Worm (Caenorhabditis elegans) whole organism, young adult: ENCODE measurements around the gene Y39A1A.24.

ENCODE experiments used
- F23B12.7 ChIP-seq: sonication (generic microtip); optimal IDR thresholded peaks from 2 replicates; lab custom pipeline; 2017; ENCODE audit warnings: missing genetic modification characterization, mild to moderate bottlenecking, missing compliant biosample characterization, antibody characterized with exemption, moderate library complexity; ENCODE audit not compliant: insufficient read depth
- F39B2.1 ChIP-seq: fragments of 200-800 bp; sonication (Bioruptor generic); IDR thresholded peaks from 2 replicates; pipeline ENCODE4 v1.3.6; 2022; ENCODE audit warnings: missing genetic modification reagents, missing genetic modification characterization, missing compliant biosample characterization
- F49E8.2 ChIP-seq: sonication (generic microtip); optimal IDR thresholded peaks from 3 replicates; lab custom pipeline; 2017; ENCODE audit warnings: missing genetic modification characterization, mild to moderate bottlenecking, missing compliant biosample characterization, antibody characterized with exemption, moderate library complexity; ENCODE audit not compliant: insufficient read depth
- F52B5.7 ChIP-seq: sonication (generic microtip); optimal IDR thresholded peaks from 2 replicates; lab custom pipeline; 2016; ENCODE audit warnings: mild to moderate bottlenecking, missing genetic modification characterization, missing compliant biosample characterization
- Y67H2A.10 ChIP-seq: fragments of 200-800 bp; sonication (Bioruptor generic); conservative IDR thresholded peaks from 2 replicates; pipeline ENCODE4 v1.3.6; 2022; ENCODE audit warnings: missing genetic modification reagents, missing genetic modification characterization, missing compliant biosample characterization
- Y95B8A.8 ChIP-seq: fragments of 200-800 bp; sonication (Bioruptor generic); IDR thresholded peaks from 2 replicates; pipeline ENCODE4 v1.3.6; 2022; ENCODE audit warnings: missing genetic modification reagents, missing genetic modification characterization, missing compliant biosample characterization
- attf-5 ChIP-seq: fragments of 200-800 bp; sonication (Bioruptor generic); optimal IDR thresholded peaks from 2 replicates; lab custom pipeline; 2018; ENCODE audit warnings: mild to moderate bottlenecking, missing genetic modification characterization, missing compliant biosample characterization
- attf-6 ChIP-seq: fragments of 200-800 bp; sonication (Bioruptor generic); IDR thresholded peaks from 2 replicates; pipeline ENCODE4 v1.3.6; 2022; ENCODE audit warnings: missing genetic modification reagents, missing genetic modification characterization, missing compliant biosample characterization
- ccch-3 ChIP-seq: fragments of 200-800 bp; sonication (Bioruptor generic); optimal IDR thresholded peaks from 2 replicates; lab custom pipeline; 2018; ENCODE audit warnings: mild to moderate bottlenecking, missing genetic modification characterization, missing compliant biosample characterization
- cebp-1 ChIP-seq, 2 experiments: fragments of 200-800 bp in 1 of 2; sonication (Bioruptor generic) in 1 of 2; sonication (generic microtip) in 1 of 2; IDR thresholded peaks in 1 of 2; optimal IDR thresholded peaks in 1 of 2; 2 replicates each; pipeline versions ENCODE4 v1.3.6 to Lab custom; 2017 to 2022; ENCODE audit warnings: missing compliant biosample characterization in 2 of 2, missing genetic modification characterization in 2 of 2, mild to moderate bottlenecking in 1 of 2, missing genetic modification reagents in 1 of 2, moderate library complexity in 1 of 2
- ceh-27 ChIP-seq: fragments of 200-800 bp; sonication (Bioruptor generic); optimal IDR thresholded peaks from 2 replicates; lab custom pipeline; 2018; ENCODE audit warnings: mild to moderate bottlenecking, missing genetic modification characterization, moderate library complexity, missing compliant biosample characterization
- ceh-40 ChIP-seq: fragments of 200-800 bp; sonication (Bioruptor generic); IDR thresholded peaks from 2 replicates; pipeline ENCODE4 v1.3.6; 2022; ENCODE audit warnings: missing genetic modification characterization, missing compliant biosample characterization
- ceh-58 ChIP-seq: fragments of 200-800 bp; sonication (Bioruptor generic); IDR thresholded peaks from 2 replicates; pipeline ENCODE4 v1.3.6; 2022; ENCODE audit warnings: missing genetic modification characterization, missing compliant biosample characterization
- ceh-79 ChIP-seq: sonication (generic microtip); optimal IDR thresholded peaks from 2 replicates; lab custom pipeline; 2017; ENCODE audit warnings: mild to moderate bottlenecking, missing genetic modification characterization, missing compliant biosample characterization
- chd-7 ChIP-seq: sonication (generic microtip); optimal IDR thresholded peaks from 2 replicates; lab custom pipeline; 2016; ENCODE audit warnings: mild to moderate bottlenecking, missing genetic modification characterization, moderate library complexity, missing compliant biosample characterization
- die-1 ChIP-seq: sonication (generic microtip); optimal IDR thresholded peaks from 2 replicates; lab custom pipeline; 2016; ENCODE audit warnings: missing genotype, mild to moderate bottlenecking, missing genetic modification characterization, missing compliant biosample characterization
- efl-1 ChIP-seq: fragments of 150-350 bp; optimal IDR thresholded peaks from 2 replicates; lab custom pipeline; 2014; ENCODE audit warnings: missing biosample characterization, missing genetic modification reagents, missing genetic modification characterization
- egrh-3 ChIP-seq: fragments of 200-800 bp; sonication (Bioruptor generic); IDR thresholded peaks from 2 replicates; pipeline ENCODE4 v1.3.6; 2022; ENCODE audit warnings: missing genetic modification reagents, missing genetic modification characterization, missing compliant biosample characterization
- ekl-4 ChIP-seq: fragments of 200-800 bp; sonication (Bioruptor generic); IDR thresholded peaks from 2 replicates; pipeline ENCODE4 v1.3.6; 2022; ENCODE audit warnings: missing genetic modification reagents, missing genetic modification characterization, missing compliant biosample characterization
- ets-4 ChIP-seq: fragments of 200-800 bp; sonication (Bioruptor generic); optimal IDR thresholded peaks from 2 replicates; lab custom pipeline; 2018; ENCODE audit warnings: mild to moderate bottlenecking, missing genetic modification characterization, missing compliant biosample characterization
- hrde-1 ChIP-seq: sonication (generic microtip); optimal IDR thresholded peaks from 2 replicates; lab custom pipeline; 2016; ENCODE audit warnings: missing genetic modification characterization, mild to moderate bottlenecking, missing compliant biosample characterization, moderate library complexity, missing genotype, missing genetic modification reagents, borderline replicate concordance
- lag-1 ChIP-seq: fragments of 200-800 bp; sonication (Bioruptor generic); IDR thresholded peaks from 2 replicates; pipeline ENCODE4 v1.3.6; 2022; ENCODE audit warnings: missing genetic modification reagents, missing genetic modification characterization, missing compliant biosample characterization
- let-607 ChIP-seq, 2 experiments: fragments of 200-800 bp in 1 of 2; sonication (Bioruptor generic) in 1 of 2; sonication (generic microtip) in 1 of 2; optimal IDR thresholded peaks; 2 replicates each; lab custom pipeline; 2016 to 2018; ENCODE audit warnings: mild to moderate bottlenecking in 2 of 2, missing compliant biosample characterization in 2 of 2, missing genetic modification characterization in 2 of 2, moderate library complexity in 2 of 2, missing genotype in 1 of 2
- lir-1 ChIP-seq: fragments of 200-800 bp; sonication (Bioruptor generic); conservative IDR thresholded peaks from 2 replicates; pipeline ENCODE4 v1.3.6; 2022; ENCODE audit warnings: missing genetic modification reagents, missing genetic modification characterization, missing compliant biosample characterization
- lsy-27 ChIP-seq: sonication (generic microtip); optimal IDR thresholded peaks from 2 replicates; lab custom pipeline; 2017; ENCODE audit warnings: missing genetic modification characterization, mild to moderate bottlenecking, missing compliant biosample characterization, antibody characterized with exemption, missing genotype, borderline replicate concordance; ENCODE audit not compliant: insufficient read depth
- madf-8 ChIP-seq: fragments of 200-800 bp; sonication (Bioruptor generic); conservative IDR thresholded peaks from 2 replicates; pipeline ENCODE4 v1.3.6; 2022; ENCODE audit warnings: missing genetic modification reagents, missing genetic modification characterization, missing compliant biosample characterization
- mel-28 ChIP-seq: sonication (generic microtip); optimal IDR thresholded peaks from 2 replicates; lab custom pipeline; 2016; ENCODE audit warnings: borderline replicate concordance, mild to moderate bottlenecking, missing genetic modification characterization, missing compliant biosample characterization
- nfya-1 ChIP-seq: sonication (generic microtip); optimal IDR thresholded peaks from 2 replicates; lab custom pipeline; 2017; ENCODE audit warnings: antibody characterized with exemption, missing compliant biosample characterization, missing genetic modification characterization, borderline replicate concordance; ENCODE audit not compliant: insufficient read depth
- nfya-2 ChIP-seq: fragments of 200-800 bp; sonication (Bioruptor generic); IDR thresholded peaks from 2 replicates; pipeline ENCODE4 v1.3.6; 2022; ENCODE audit warnings: missing genetic modification reagents, missing genetic modification characterization, missing compliant biosample characterization
- nfyb-1 ChIP-seq: fragments of 200-800 bp; sonication (Bioruptor generic); IDR thresholded peaks from 2 replicates; pipeline ENCODE4 v1.3.6; 2022; ENCODE audit warnings: missing genetic modification reagents, missing genetic modification characterization, missing compliant biosample characterization
- nhr-179 ChIP-seq: sonication (generic microtip); optimal IDR thresholded peaks from 2 replicates; lab custom pipeline; 2016; ENCODE audit warnings: mild to moderate bottlenecking, missing genetic modification characterization, missing compliant biosample characterization
- nhr-90 ChIP-seq: sonication (generic microtip); optimal IDR thresholded peaks from 2 replicates; lab custom pipeline; 2016; ENCODE audit warnings: missing genotype, mild to moderate bottlenecking, missing genetic modification characterization, missing compliant biosample characterization
- rpc-1 ChIP-seq, 2 experiments: fragments of 150-350 bp in 1 of 2; sonication (generic microtip) in 1 of 2; optimal IDR thresholded peaks; 2 replicates each; lab custom pipeline; 2014 to 2018; ENCODE audit warnings: missing biosample characterization in 1 of 2, missing genetic modification characterization in 1 of 2, missing genetic modification reagents in 1 of 2, missing genotype in 1 of 2
- snpc-3.4 ChIP-seq: sonication (generic microtip); optimal IDR thresholded peaks from 2 replicates; lab custom pipeline; 2017; ENCODE audit warnings: missing genetic modification characterization, mild to moderate bottlenecking, missing compliant biosample characterization, antibody characterized with exemption, moderate library complexity, missing genotype, missing genetic modification reagents
- somi-1 ChIP-seq: fragments of 200-800 bp; sonication (Bioruptor generic); optimal IDR thresholded peaks from 2 replicates; lab custom pipeline; 2018; ENCODE audit warnings: mild to moderate bottlenecking, missing genetic modification characterization, missing compliant biosample characterization
- tlf-1 ChIP-seq: fragments of 200-800 bp; sonication (Bioruptor generic); optimal IDR thresholded peaks from 2 replicates; lab custom pipeline; 2018; ENCODE audit warnings: mild to moderate bottlenecking, missing genetic modification characterization, missing compliant biosample characterization
- zfh-2 ChIP-seq: fragments of 200-800 bp; sonication (Bioruptor generic); conservative IDR thresholded peaks from 2 replicates; pipeline ENCODE4 v1.3.6; 2022; ENCODE audit warnings: missing genetic modification reagents, missing genetic modification characterization, missing compliant biosample characterization
- ztf-22 ChIP-seq: fragments of 200-800 bp; sonication (Bioruptor generic); optimal IDR thresholded peaks from 2 replicates; lab custom pipeline; 2018; ENCODE audit warnings: mild to moderate bottlenecking, missing genetic modification characterization, moderate library complexity, missing compliant biosample characterization
- ztf-25 ChIP-seq: fragments of 200-800 bp; sonication (Bioruptor generic); IDR thresholded peaks from 2 replicates; pipeline ENCODE4 v1.3.6; 2022; ENCODE audit warnings: missing genetic modification reagents, missing genetic modification characterization, missing compliant biosample characterization

Y39A1A.24 gene

ce11 chrIII:10629043-10629442 is 16.6 kb downstream of the Y39A1A.24 start, which contains the start of gene swt-4:
Gene swt-4, minus strand, starts transcription at chrIII:10629143.
- TF ChIP-seq nfya-2 (GFP tag; lab: Robert Waterston, UW), result no peak

- TF ChIP-seq mel-28 (tag; lab: Kevin White, UChicago) (no peak), attf-6 (GFP tag; lab: Robert Waterston, UW) (no peak), attf-5 (no peak), ceh-40 (GFP tag; lab: Robert Waterston, UW) (no peak), lsy-27 (tag; lab: Kevin White, UChicago) (no peak), die-1 (tag; lab: Kevin White, UChicago) (no peak), rpc-1 (optimal IDR thresholded peaks at IDR 0.05; lab: Kevin White, UChicago) (no peak), rpc-1 (tag; optimal IDR thresholded peaks at IDR 0.05; lab: Kevin White, UChicago) (no peak), ekl-4 (GFP tag; lab: Robert Waterston, UW) (no peak), ztf-25 (GFP tag; lab: Robert Waterston, UW) (no peak), Y67H2A.10 (no peak), madf-8 (no peak), ets-4 (no peak), F52B5.7 (tag; lab: Kevin White, UChicago) (no peak), hrde-1 (tag; lab: Kevin White, UChicago) (no peak), F23B12.7 (tag; lab: Kevin White, UChicago) (no peak)
Measured at ce11 chrIII:10629795-10630194, 17.4 kb downstream of the Y39A1A.24 start.

ce11 chrIII:10631870-10632509 is 19.6 kb downstream of the Y39A1A.24 start:
- TF ChIP-seq ceh-58 (no peak), F49E8.2 (tag; lab: Kevin White, UChicago) (no peak), Y95B8A.8 (GFP tag; lab: Robert Waterston, UW) (no peak), chd-7 (tag; lab: Kevin White, UChicago) (no peak), ccch-3 (GFP tag; lab: Kevin White, UChicago) (no peak), snpc-3.4 (tag; lab: Kevin White, UChicago) (no peak)
- TF ChIP-seq, all 124 proteins: peak for 0

- TF ChIP-seq attf-6 (GFP tag; lab: Robert Waterston, UW) (no peak), efl-1 (GFP tag; lab: Kevin White, UChicago) (no peak), nhr-179 (tag; lab: Kevin White, UChicago) (no peak), ceh-58 (0 out of 2 replicates have a peak, but pooled peaks have one; percentile 74), lir-1 (GFP tag; lab: Robert Waterston, UW) (no peak), ztf-22 (GFP tag; lab: Kevin White, UChicago) (no peak), let-607 (tag; optimal IDR thresholded peaks at IDR 0.05; lab: Kevin White, UChicago) (no peak), somi-1 (no peak), lag-1 (GFP tag; lab: Robert Waterston, UW) (no peak), tlf-1 (GFP tag; lab: Kevin White, UChicago) (no peak), nfyb-1 (GFP tag; lab: Robert Waterston, UW) (0 out of 2 replicates have a peak, but pooled peaks have one; percentile 54), cebp-1 (GFP tag; IDR thresholded peaks at IDR 0.05; lab: Robert Waterston, UW) (no peak), cebp-1 (tag; optimal IDR thresholded peaks at IDR 0.05; lab: Kevin White, UChicago) (peak; percentile 4), F39B2.1 (GFP tag; lab: Robert Waterston, UW) (no peak), egrh-3 (GFP tag; lab: Robert Waterston, UW) (peak; percentile 95), ccch-3 (GFP tag; lab: Kevin White, UChicago) (no peak), nhr-90 (tag; lab: Kevin White, UChicago) (no peak), zfh-2 (GFP tag; lab: Robert Waterston, UW) (peak; percentile 84), ceh-79 (tag; lab: Kevin White, UChicago) (no peak), nfya-1 (tag; lab: Kevin White, UChicago) (no peak), ceh-27 (GFP tag; lab: Kevin White, UChicago) (no peak)
Measured at ce11 chrIII:10632590-10633402, 20.4 kb downstream of the Y39A1A.24 start, which contains the start of gene Y39A1A.10. Gene Y39A1A.10, plus strand, starts transcription at chrIII:10632728.
